Worm (Caenorhabditis elegans) whole organism, L4 larva: ENCODE data around the gene clec-264.
A peak's percentile ranks its signal among the peaks of the same experiment; 100 is the strongest.

ENCODE experiments used
- D1046.2 ChIP-seq: fragments of 200-800 bp; sonication (Bioruptor generic); IDR thresholded peaks from 2 replicates; pipeline ENCODE4 v1.3.6; 2022; ENCODE audit warnings: missing genetic modification characterization, missing compliant biosample characterization
- F10B5.3 ChIP-seq: sonication (generic microtip); optimal IDR thresholded peaks from 2 replicates; lab custom pipeline; 2016; ENCODE audit warnings: mild to moderate bottlenecking, missing genetic modification characterization, missing compliant biosample characterization
- F37D6.2 ChIP-seq: sonication (generic microtip); optimal IDR thresholded peaks from 2 replicates; lab custom pipeline; 2016; ENCODE audit warnings: mild to moderate bottlenecking, missing genetic modification characterization, missing compliant biosample characterization
- R02D3.7 ChIP-seq: fragments of 150-350 bp; sonication (generic microtip); optimal IDR thresholded peaks from 3 replicates; lab custom pipeline; 2014; ENCODE audit warnings: missing biosample characterization, missing genetic modification characterization
- T26A8.4 ChIP-seq: fragments of 200-800 bp; sonication (Bioruptor generic); IDR thresholded peaks from 2 replicates; pipeline ENCODE4 v1.3.6; 2022; ENCODE audit warnings: missing genetic modification characterization, missing compliant biosample characterization
- Y48G9A.11 ChIP-seq: fragments of 200-800 bp; sonication (Bioruptor generic); IDR thresholded peaks from 2 replicates; pipeline ENCODE4 v1.3.6; 2022; ENCODE audit warnings: missing genetic modification reagents, missing genetic modification characterization, missing compliant biosample characterization
- Y75B8A.6 ChIP-seq: fragments of 200-800 bp; sonication (Bioruptor generic); IDR thresholded peaks from 2 replicates; pipeline ENCODE4 v1.3.6; 2022; ENCODE audit warnings: missing genetic modification reagents, missing genetic modification characterization, missing compliant biosample characterization
- aha-1 ChIP-seq: fragments of 150-350 bp; peaks from one replicate; lab custom pipeline; 2014; ENCODE audit warnings: missing biosample characterization, missing genetic modification characterization
- ama-1 ChIP-seq: fragments of 150-350 bp; optimal IDR thresholded peaks from 2 replicates; lab custom pipeline; 2014; ENCODE audit warnings: inconsistent platforms, mixed read lengths
- attf-4 ChIP-seq: sonication (generic microtip); optimal IDR thresholded peaks from 3 replicates; lab custom pipeline; 2017; ENCODE audit warnings: missing biosample characterization, missing genetic modification characterization
- ceh-32 ChIP-seq: sonication (generic microtip); optimal IDR thresholded peaks from 2 replicates; lab custom pipeline; 2016; ENCODE audit warnings: mild to moderate bottlenecking, missing genetic modification characterization, missing compliant biosample characterization; ENCODE audit not compliant: poor library complexity
- ceh-82 ChIP-seq: sonication (generic microtip); optimal IDR thresholded peaks from 2 replicates; lab custom pipeline; 2017; ENCODE audit warnings: missing biosample characterization, missing genetic modification characterization
- ces-1 ChIP-seq: fragments of 150-350 bp; sonication (generic microtip); optimal IDR thresholded peaks from 4 replicates; lab custom pipeline; 2014; ENCODE audit warnings: missing biosample characterization, missing genetic modification reagents, missing genetic modification characterization
- daf-19 ChIP-seq: fragments of 200-800 bp; sonication (Bioruptor generic); conservative IDR thresholded peaks from 2 replicates; pipeline ENCODE4 v1.3.6; 2022; ENCODE audit warnings: missing genetic modification characterization, missing compliant biosample characterization
- daf-8 ChIP-seq: fragments of 200-800 bp; sonication (Bioruptor generic); IDR thresholded peaks from 2 replicates; pipeline ENCODE4 v1.3.6; 2022; ENCODE audit warnings: missing genetic modification characterization, missing compliant biosample characterization
- dmd-6 ChIP-seq: fragments of 200-800 bp; sonication (Bioruptor generic); IDR thresholded peaks from 2 replicates; pipeline ENCODE4 v1.3.6; 2022; ENCODE audit warnings: missing genetic modification reagents, missing genetic modification characterization, missing compliant biosample characterization
- dmd-8 ChIP-seq: fragments of 200-800 bp; sonication (Bioruptor generic); IDR thresholded peaks from 2 replicates; pipeline ENCODE4 v1.3.6; 2022; ENCODE audit warnings: missing genetic modification characterization, missing compliant biosample characterization
- duxl-1 ChIP-seq: sonication (generic microtip); optimal IDR thresholded peaks from 2 replicates; lab custom pipeline; 2016; ENCODE audit warnings: mild to moderate bottlenecking, missing genetic modification characterization, moderate library complexity, missing compliant biosample characterization; ENCODE audit not compliant: poor library complexity
- dve-1 ChIP-seq: sonication (generic microtip); optimal IDR thresholded peaks from 2 replicates; lab custom pipeline; 2017; ENCODE audit warnings: antibody characterized with exemption, mild to moderate bottlenecking, missing genetic modification characterization, missing compliant biosample characterization; ENCODE audit not compliant: insufficient read depth
- egl-27 ChIP-seq: sonication (generic microtip); optimal IDR thresholded peaks from 3 replicates; lab custom pipeline; 2017; ENCODE audit warnings: missing biosample characterization, missing genetic modification reagents, missing genetic modification characterization
- fkh-10 ChIP-seq: fragments of 150-350 bp; optimal IDR thresholded peaks from 2 replicates; lab custom pipeline; 2014; ENCODE audit warnings: missing biosample characterization, missing genetic modification reagents, missing genetic modification characterization
- fos-1 ChIP-seq: fragments of 150-350 bp; optimal IDR thresholded peaks from 2 replicates; lab custom pipeline; 2014; ENCODE audit warnings: missing biosample characterization, missing genetic modification characterization
- gei-8 ChIP-seq: fragments of 200-800 bp; sonication (Bioruptor generic); optimal IDR thresholded peaks from 2 replicates; lab custom pipeline; 2018; ENCODE audit warnings: mild to moderate bottlenecking, missing genetic modification characterization, missing compliant biosample characterization
- hlh-11 ChIP-seq: fragments of 200-800 bp; sonication (Bioruptor generic); optimal IDR thresholded peaks from 2 replicates; lab custom pipeline; 2018; ENCODE audit warnings: mild to moderate bottlenecking, missing genetic modification characterization, missing compliant biosample characterization
- hlh-30 ChIP-seq: sonication (generic microtip); optimal IDR thresholded peaks from 2 replicates; lab custom pipeline; 2017; ENCODE audit warnings: antibody characterized with exemption, mild to moderate bottlenecking, missing genetic modification characterization, missing compliant biosample characterization; ENCODE audit not compliant: insufficient read depth
- hmg-1.1 ChIP-seq: fragments of 200-800 bp; sonication (Bioruptor generic); IDR thresholded peaks from 2 replicates; pipeline ENCODE4 v1.3.6; 2022; ENCODE audit warnings: missing genetic modification reagents, missing genetic modification characterization, missing compliant biosample characterization
- lin-13 ChIP-seq: fragments of 150-350 bp; optimal IDR thresholded peaks from 2 replicates; lab custom pipeline; 2014; ENCODE audit warnings: missing biosample characterization, missing genetic modification reagents, missing genetic modification characterization
- lin-15B ChIP-seq: fragments of 150-350 bp; sonication (generic microtip); optimal IDR thresholded peaks from 3 replicates; lab custom pipeline; 2014; ENCODE audit warnings: missing biosample characterization, missing genetic modification characterization
- lin-38 ChIP-seq: fragments of 200-800 bp; sonication (Bioruptor generic); IDR thresholded peaks from 2 replicates; pipeline ENCODE4 v1.3.6; 2022; ENCODE audit warnings: missing genetic modification reagents, missing genetic modification characterization, missing compliant biosample characterization
- lin-39 ChIP-seq: fragments of 150-350 bp; optimal IDR thresholded peaks from 2 replicates; lab custom pipeline; 2014; ENCODE audit warnings: missing biosample characterization, missing genetic modification reagents, missing genetic modification characterization
- lsy-2 ChIP-seq, 2 experiments: fragments of 150-350 bp in 1 of 2; sonication (generic microtip) in 1 of 2; optimal IDR thresholded peaks; 2 replicates each; lab custom pipeline; 2014 to 2017; ENCODE audit warnings: missing biosample characterization in 2 of 2, missing genetic modification characterization in 2 of 2
- madf-5 ChIP-seq, 2 experiments: fragments of 200-800 bp; sonication (Bioruptor generic); IDR thresholded peaks; 2 replicates each; pipeline ENCODE4 v1.3.6; 2022; ENCODE audit warnings: missing compliant biosample characterization in 2 of 2, missing genetic modification characterization in 2 of 2
- mdt-29 ChIP-seq: fragments of 200-800 bp; sonication (Bioruptor generic); IDR thresholded peaks from 2 replicates; pipeline ENCODE4 v1.3.6; 2022; ENCODE audit warnings: missing genetic modification reagents, missing genetic modification characterization, missing compliant biosample characterization
- mep-1 ChIP-seq: fragments of 150-350 bp; sonication (generic microtip); optimal IDR thresholded peaks from 3 replicates; lab custom pipeline; 2014; ENCODE audit warnings: missing biosample characterization, missing genetic modification characterization
- mes-2 ChIP-seq: sonication (generic microtip); optimal IDR thresholded peaks from 2 replicates; lab custom pipeline; 2016; ENCODE audit warnings: missing genotype, mild to moderate bottlenecking, missing genetic modification characterization, missing compliant biosample characterization; ENCODE audit not compliant: poor library complexity, severe bottlenecking
- mxl-2 ChIP-seq: fragments of 200-800 bp; sonication (Bioruptor generic); conservative IDR thresholded peaks from 2 replicates; pipeline ENCODE4 v1.3.6; 2022; ENCODE audit warnings: missing genetic modification reagents, missing genetic modification characterization, missing compliant biosample characterization
- nhr-10 ChIP-seq: fragments of 150-350 bp; optimal IDR thresholded peaks from 2 replicates; lab custom pipeline; 2014; ENCODE audit warnings: missing biosample characterization, missing genetic modification characterization
- nhr-102 ChIP-seq: sonication (generic microtip); optimal IDR thresholded peaks from 2 replicates; lab custom pipeline; 2016; ENCODE audit warnings: mild to moderate bottlenecking, missing genetic modification characterization, moderate library complexity, missing compliant biosample characterization
- nhr-11 ChIP-seq: fragments of 150-350 bp; optimal IDR thresholded peaks from 2 replicates; lab custom pipeline; 2014; ENCODE audit warnings: missing biosample characterization, missing genetic modification characterization
- nhr-25 ChIP-seq: sonication (generic microtip); optimal IDR thresholded peaks from 2 replicates; lab custom pipeline; 2017; ENCODE audit warnings: missing genetic modification characterization, mild to moderate bottlenecking, missing compliant biosample characterization, antibody characterized with exemption, moderate library complexity, borderline replicate concordance; ENCODE audit not compliant: insufficient read depth
- nhr-6 ChIP-seq: fragments of 150-350 bp; optimal IDR thresholded peaks from 2 replicates; lab custom pipeline; 2014; ENCODE audit warnings: missing biosample characterization, missing genetic modification characterization
- rbr-2 ChIP-seq: sonication (generic microtip); optimal IDR thresholded peaks from 2 replicates; lab custom pipeline; 2016; ENCODE audit warnings: missing genotype, missing genetic modification characterization, missing compliant biosample characterization
- saeg-2 ChIP-seq: fragments of 200-800 bp; sonication (Bioruptor generic); IDR thresholded peaks from 2 replicates; pipeline ENCODE4 v1.3.6; 2022; ENCODE audit warnings: missing genetic modification reagents, missing genetic modification characterization, missing compliant biosample characterization
- sdz-12 ChIP-seq: fragments of 200-800 bp; sonication (Bioruptor generic); optimal IDR thresholded peaks from 2 replicates; lab custom pipeline; 2018; ENCODE audit warnings: mild to moderate bottlenecking, missing genetic modification characterization, missing compliant biosample characterization
- skn-1 ChIP-seq: fragments of 150-350 bp; optimal IDR thresholded peaks from 2 replicates; lab custom pipeline; 2014; ENCODE audit warnings: missing biosample characterization, missing genetic modification characterization
- spr-1 ChIP-seq: sonication (generic microtip); optimal IDR thresholded peaks from 2 replicates; lab custom pipeline; 2016; ENCODE audit warnings: mild to moderate bottlenecking, missing genetic modification characterization, missing compliant biosample characterization
- spr-3 ChIP-seq: fragments of 200-800 bp; sonication (Bioruptor generic); optimal IDR thresholded peaks from 2 replicates; lab custom pipeline; 2018; ENCODE audit warnings: mild to moderate bottlenecking, missing genetic modification characterization, missing compliant biosample characterization
- tra-1 ChIP-seq: fragments of 200-800 bp; sonication (Bioruptor generic); IDR thresholded peaks from 2 replicates; pipeline ENCODE4 v1.3.6; 2022; ENCODE audit warnings: missing genetic modification reagents, missing genetic modification characterization, missing compliant biosample characterization
- unc-130 ChIP-seq: sonication (generic microtip); optimal IDR thresholded peaks from 2 replicates; lab custom pipeline; 2016; ENCODE audit warnings: missing genetic modification reagents, missing genetic modification characterization, missing compliant biosample characterization
- zip-11 ChIP-seq: fragments of 200-800 bp; sonication (Bioruptor generic); IDR thresholded peaks from 2 replicates; pipeline ENCODE4 v1.3.6; 2022; ENCODE audit warnings: missing genetic modification characterization, missing compliant biosample characterization
- ztf-11 ChIP-seq: fragments of 150-350 bp; optimal IDR thresholded peaks from 2 replicates; lab custom pipeline; 2014; ENCODE audit warnings: missing biosample characterization, missing genetic modification characterization

The clec-264 gene

ce11 chrV:20845524-20846208, 4.8 kb downstream of the clec-264 start, which contains the start of the genes F31D4.2 and fkb-6 (continued):
- no peak for TF ChIP-seq F10B5.3
- peak; percentile 81 for TF ChIP-seq mes-2
- TF ChIP-seq aha-1 (tag; lab: Kevin White, UChicago): peak; percentile 96
- peak; percentile 89 to 98 for TF ChIP-seq lsy-2 (tag; optimal IDR thresholded peaks at IDR 0.05; lab: Kevin White, UChicago)
- TF ChIP-seq F37D6.2 (tag; lab: Kevin White, UChicago): peak; percentile 11
- TF ChIP-seq ceh-32 (tag; lab: Kevin White, UChicago): no peak
- no peak for TF ChIP-seq saeg-2
- no peak for TF ChIP-seq spr-3 (GFP tag; lab: Kevin White, UChicago)
- no peak for TF ChIP-seq attf-4 (tag; lab: Kevin White, UChicago)
- TF ChIP-seq zip-11 (GFP tag; lab: Robert Waterston, UW): no peak
- TF ChIP-seq hmg-1.1 (GFP tag; lab: Robert Waterston, UW): peak; percentile 61; the same call in 1 of the 2 replicates
- no peak for TF ChIP-seq skn-1 (tag; lab: Kevin White, UChicago)
- TF ChIP-seq nhr-11 (tag; lab: Kevin White, UChicago): peak; percentile 8
- no peak for TF ChIP-seq lin-15B
- TF ChIP-seq ama-1 (lab: Kevin White, UChicago): no peak
- TF ChIP-seq nhr-102 (tag; lab: Kevin White, UChicago): no peak
- TF ChIP-seq D1046.2 (GFP tag; lab: Robert Waterston, UW): no peak
- no peak for TF ChIP-seq tra-1 (GFP tag; lab: Robert Waterston, UW)
- TF ChIP-seq mdt-29: peak; percentile 74
- TF ChIP-seq dmd-6 (GFP tag; lab: Robert Waterston, UW): peak; percentile 52
- peak; percentile 1 for TF ChIP-seq spr-1 (tag; lab: Kevin White, UChicago)
- TF ChIP-seq Y48G9A.11 (GFP tag; lab: Robert Waterston, UW): 0 out of 2 replicates have a peak, but pooled peaks have one; percentile 5
- TF ChIP-seq mep-1 (tag; lab: Kevin White, UChicago): peak; percentile 68
- peak; percentile 50 for TF ChIP-seq fkh-10 (GFP tag; lab: Kevin White, UChicago)
- TF ChIP-seq sdz-12 (GFP tag; lab: Kevin White, UChicago): no peak
- TF ChIP-seq hlh-11 (tag; lab: Kevin White, UChicago): peak; percentile 58
- no peak for TF ChIP-seq dmd-8 (GFP tag; lab: Robert Waterston, UW)
- TF ChIP-seq dve-1 (tag; lab: Kevin White, UChicago): peak; percentile 75
- peak; percentile 58 for TF ChIP-seq hlh-30
- no peak for TF ChIP-seq daf-8 (GFP tag; lab: Robert Waterston, UW)
- peak; percentile 60 for TF ChIP-seq rbr-2 (tag; lab: Kevin White, UChicago)
- TF ChIP-seq unc-130 (GFP tag; lab: Kevin White, UChicago): no peak
- no peak for TF ChIP-seq ces-1
- TF ChIP-seq duxl-1 (tag; lab: Kevin White, UChicago): no peak
- no peak for TF ChIP-seq ceh-82 (tag; lab: Kevin White, UChicago)
- TF ChIP-seq gei-8: no peak
- no peak for TF ChIP-seq fos-1 (tag; lab: Kevin White, UChicago)
- TF ChIP-seq T26A8.4 (GFP tag; lab: Robert Waterston, UW): peak; percentile 72
- no peak for TF ChIP-seq lin-39 (tag; lab: Kevin White, UChicago)
- no peak for TF ChIP-seq ztf-11 (tag; lab: Kevin White, UChicago)
- no peak for TF ChIP-seq madf-5 (GFP tag; IDR thresholded peaks at IDR 0.05; lab: Robert Waterston, UW)
- TF ChIP-seq egl-27: no peak
- peak; percentile 27 for TF ChIP-seq nhr-6 (tag; lab: Kevin White, UChicago)
- no peak for TF ChIP-seq nhr-25
- TF ChIP-seq mxl-2 (GFP tag; lab: Robert Waterston, UW): no peak
- no peak for TF ChIP-seq R02D3.7
- no peak for TF ChIP-seq Y75B8A.6
- TF ChIP-seq lin-13 (GFP tag; lab: Kevin White, UChicago): no peak
- no peak for TF ChIP-seq daf-19 (GFP tag; lab: Robert Waterston, UW)
- TF ChIP-seq lin-38 (GFP tag; lab: Robert Waterston, UW): peak; percentile 75
- no peak for TF ChIP-seq nhr-10 (tag; lab: Kevin White, UChicago)
